Fruit fly (Drosophila melanogaster): Measurements from ENCODE around the gene CG42233.

The CG42233 gene

DNA sequence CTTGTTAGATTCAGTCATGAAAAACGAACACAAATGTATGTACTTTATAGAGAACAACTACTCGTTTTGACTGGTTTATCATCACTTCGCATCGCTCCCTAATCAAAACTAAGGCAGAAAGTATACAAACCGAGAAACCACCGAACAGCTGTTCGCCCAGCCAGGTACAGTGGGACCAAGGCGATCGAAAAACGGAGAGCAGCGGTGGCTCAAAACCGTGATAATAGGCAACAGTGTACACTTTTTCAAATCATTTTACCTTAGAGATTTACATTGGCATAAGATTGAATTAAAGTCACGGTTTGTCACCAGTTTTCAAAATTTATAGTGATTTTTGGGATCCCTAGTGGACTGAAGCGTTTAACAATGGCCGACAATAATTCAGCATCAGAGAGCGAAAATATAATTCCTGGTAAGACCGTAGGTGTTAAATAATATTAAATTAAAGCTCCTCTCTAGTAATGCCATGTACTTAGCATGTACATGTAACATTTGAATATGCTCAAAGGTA is at the start of gene CG42233, which contains the start of gene CG1971:
CG42233 (minus strand) TSS at position 51 of the 511 bp plus-strand sequence.
CG1971 (plus strand) TSS at position 241 of the 511 bp plus-strand sequence.
- TF ChIP-seq Myc (optimal IDR thresholded peaks at IDR 0.05) = no peak
- TF ChIP-seq h (optimal IDR thresholded peaks at IDR 0.05) = no peak
- TF ChIP-seq insv (optimal IDR thresholded peaks at IDR 0.05) = no peak
- TF ChIP-seq psq (optimal IDR thresholded peaks at IDR 0.05) = no peak
- TF ChIP-seq Sin3A (optimal IDR thresholded peaks at IDR 0.05) = no peak
- no peak for TF ChIP-seq ttk (optimal IDR thresholded peaks at IDR 0.05)

DNA sequence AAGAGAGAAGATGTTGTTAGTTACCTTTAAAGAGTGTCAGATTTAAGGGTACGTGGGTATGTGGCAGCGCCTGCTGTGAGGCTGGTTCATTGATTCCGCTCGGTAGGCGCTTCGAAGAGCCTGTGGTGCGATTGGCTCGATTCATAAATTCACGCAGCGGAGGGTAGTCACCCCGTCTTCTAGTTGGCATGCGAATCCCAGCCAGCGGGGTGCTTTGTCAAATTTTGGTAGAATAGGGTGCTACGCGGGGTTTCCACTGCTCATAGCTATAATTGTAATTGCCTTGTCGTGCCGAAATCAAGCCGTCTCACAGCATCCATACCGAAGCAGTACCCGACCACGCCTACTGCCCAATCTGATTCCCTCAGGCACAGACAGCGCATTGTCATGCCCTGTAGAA is 47.1 kb upstream of the CG42233 start:
- TF ChIP-seq h (optimal IDR thresholded peaks at IDR 0.05) (no peak), insv (optimal IDR thresholded peaks at IDR 0.05) (no peak), Myc (optimal IDR thresholded peaks at IDR 0.05) (no peak), psq (optimal IDR thresholded peaks at IDR 0.05) (no peak), Sin3A (optimal IDR thresholded peaks at IDR 0.05) (no peak), ttk (optimal IDR thresholded peaks at IDR 0.05) (no peak)

DNA sequence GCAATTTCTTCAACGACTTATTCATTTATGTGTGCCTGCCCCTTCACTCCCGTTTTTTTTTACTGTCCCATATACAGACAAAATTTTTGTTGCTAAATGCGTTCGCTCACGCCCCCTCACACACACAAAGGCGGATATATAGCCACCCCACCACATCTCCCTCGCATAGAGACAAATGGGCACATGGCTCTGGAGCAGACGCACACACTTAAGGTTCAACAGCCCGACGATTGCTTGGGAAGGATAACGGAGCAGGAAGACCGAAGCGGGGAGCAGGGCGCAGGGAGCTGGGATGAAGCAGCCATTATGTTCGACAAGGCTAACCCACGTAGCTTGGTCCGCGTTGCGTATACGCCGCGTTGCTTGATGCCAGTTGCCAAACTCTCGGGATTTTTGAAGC is 21.3 kb upstream of the CG42233 start:
- no peak for TF ChIP-seq Myc (optimal IDR thresholded peaks at IDR 0.05)
- TF ChIP-seq Sin3A (optimal IDR thresholded peaks at IDR 0.05) = no peak

DNA sequence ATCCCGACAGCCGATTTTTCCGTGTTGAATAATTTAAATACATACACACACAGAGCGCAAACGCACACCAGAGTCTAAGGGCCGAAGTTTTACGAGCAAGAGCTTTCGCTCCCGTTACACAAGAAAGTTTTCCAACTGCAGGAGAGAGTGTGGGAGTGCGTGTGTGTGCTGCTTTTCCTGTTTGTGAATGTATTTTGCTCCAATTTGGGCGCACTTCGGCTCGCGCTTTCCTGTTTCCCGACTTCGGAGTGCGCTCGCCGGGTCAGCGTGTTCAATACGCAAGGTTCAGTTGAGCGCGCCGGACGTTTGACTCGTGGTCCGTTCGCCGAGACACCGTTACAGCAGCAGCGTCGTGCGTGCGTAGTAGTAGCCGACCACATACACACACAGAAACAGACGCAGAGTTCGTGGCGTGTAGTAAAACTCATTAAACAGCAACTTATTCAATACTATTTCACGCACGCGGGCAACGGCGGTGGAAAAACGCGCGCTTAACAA is 20.5 kb upstream of the CG42233 start:
- TF ChIP-seq psq (optimal IDR thresholded peaks at IDR 0.05) = no peak
- no peak for TF ChIP-seq Sin3A (optimal IDR thresholded peaks at IDR 0.05)
- TF ChIP-seq insv (optimal IDR thresholded peaks at IDR 0.05) = no peak
- TF ChIP-seq Myc (optimal IDR thresholded peaks at IDR 0.05) = no peak
- TF ChIP-seq ttk (optimal IDR thresholded peaks at IDR 0.05) = no peak
- no peak for TF ChIP-seq h (optimal IDR thresholded peaks at IDR 0.05)

DNA sequence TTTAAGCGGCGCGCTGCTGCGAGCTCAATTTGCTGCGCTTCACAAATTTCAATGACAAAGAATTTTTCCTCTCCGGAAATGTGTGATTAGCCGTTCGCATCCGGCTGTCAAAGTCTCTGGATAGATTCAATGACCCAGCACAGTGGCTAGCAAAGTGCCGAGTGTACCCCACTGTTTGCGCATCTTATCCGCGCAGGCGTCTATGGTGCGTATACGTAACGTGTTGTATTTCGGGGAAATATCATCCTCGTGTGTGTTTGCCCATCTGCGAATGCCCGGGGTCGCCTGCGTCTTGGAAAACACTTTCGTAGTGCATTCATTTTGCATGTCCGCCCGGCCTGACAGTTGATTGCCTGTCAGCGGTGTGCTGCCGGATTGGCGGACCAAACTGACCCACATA is 19.1 kb upstream of the CG42233 start:
- TF ChIP-seq h (optimal IDR thresholded peaks at IDR 0.05) = no peak
- no peak for TF ChIP-seq Myc (optimal IDR thresholded peaks at IDR 0.05)
- TF ChIP-seq ttk (optimal IDR thresholded peaks at IDR 0.05) = no peak
- no peak for TF ChIP-seq Sin3A (optimal IDR thresholded peaks at IDR 0.05)
- no peak for TF ChIP-seq insv (optimal IDR thresholded peaks at IDR 0.05)
- no peak for TF ChIP-seq psq (optimal IDR thresholded peaks at IDR 0.05)

DNA sequence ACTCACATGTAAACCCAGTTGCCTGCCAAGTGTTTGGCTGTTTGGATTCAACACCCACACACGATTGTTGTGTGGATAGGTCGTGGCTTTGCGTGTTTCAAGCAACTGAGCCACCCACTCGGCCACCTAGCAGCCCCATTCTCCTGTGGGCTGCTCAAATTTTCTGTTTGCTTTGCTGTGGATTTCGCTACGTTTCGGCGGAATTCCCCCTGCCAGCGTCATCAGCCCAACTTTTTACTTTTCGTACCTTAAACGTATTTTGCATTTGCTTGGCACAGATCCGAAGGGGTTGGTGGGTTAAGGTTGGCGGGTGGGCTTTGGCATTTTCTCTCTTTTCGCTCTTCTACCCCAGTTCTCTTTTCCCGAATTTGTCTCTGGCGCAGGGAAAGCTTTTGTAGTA is 17.4 kb upstream of the CG42233 start:
- TF ChIP-seq h (optimal IDR thresholded peaks at IDR 0.05) (no peak), ttk (optimal IDR thresholded peaks at IDR 0.05) (no peak), psq (optimal IDR thresholded peaks at IDR 0.05) (no peak), Myc (optimal IDR thresholded peaks at IDR 0.05) (no peak), Sin3A (optimal IDR thresholded peaks at IDR 0.05) (no peak), insv (optimal IDR thresholded peaks at IDR 0.05) (no peak)

DNA sequence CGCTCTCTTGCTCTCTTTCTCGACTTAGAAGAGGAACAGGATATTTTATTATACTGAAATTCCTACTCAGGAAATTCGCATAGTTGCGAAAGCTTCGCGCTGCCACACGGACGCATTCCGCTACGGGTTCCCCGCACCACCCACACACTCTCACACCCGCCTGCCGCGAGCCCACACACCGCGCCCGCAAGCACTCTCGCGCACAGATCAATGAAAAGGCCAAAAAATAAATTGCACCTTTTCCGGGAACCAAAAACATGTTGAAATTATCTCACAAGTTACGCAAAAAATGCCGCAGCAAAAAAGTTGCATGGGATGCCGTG is 7.9 kb upstream of the CG42233 start:
- TF ChIP-seq insv (optimal IDR thresholded peaks at IDR 0.05) (no peak), ttk (optimal IDR thresholded peaks at IDR 0.05) (no peak), h (optimal IDR thresholded peaks at IDR 0.05) (no peak), psq (optimal IDR thresholded peaks at IDR 0.05) (no peak), Myc (optimal IDR thresholded peaks at IDR 0.05) (no peak), Sin3A (optimal IDR thresholded peaks at IDR 0.05) (no peak)

DNA sequence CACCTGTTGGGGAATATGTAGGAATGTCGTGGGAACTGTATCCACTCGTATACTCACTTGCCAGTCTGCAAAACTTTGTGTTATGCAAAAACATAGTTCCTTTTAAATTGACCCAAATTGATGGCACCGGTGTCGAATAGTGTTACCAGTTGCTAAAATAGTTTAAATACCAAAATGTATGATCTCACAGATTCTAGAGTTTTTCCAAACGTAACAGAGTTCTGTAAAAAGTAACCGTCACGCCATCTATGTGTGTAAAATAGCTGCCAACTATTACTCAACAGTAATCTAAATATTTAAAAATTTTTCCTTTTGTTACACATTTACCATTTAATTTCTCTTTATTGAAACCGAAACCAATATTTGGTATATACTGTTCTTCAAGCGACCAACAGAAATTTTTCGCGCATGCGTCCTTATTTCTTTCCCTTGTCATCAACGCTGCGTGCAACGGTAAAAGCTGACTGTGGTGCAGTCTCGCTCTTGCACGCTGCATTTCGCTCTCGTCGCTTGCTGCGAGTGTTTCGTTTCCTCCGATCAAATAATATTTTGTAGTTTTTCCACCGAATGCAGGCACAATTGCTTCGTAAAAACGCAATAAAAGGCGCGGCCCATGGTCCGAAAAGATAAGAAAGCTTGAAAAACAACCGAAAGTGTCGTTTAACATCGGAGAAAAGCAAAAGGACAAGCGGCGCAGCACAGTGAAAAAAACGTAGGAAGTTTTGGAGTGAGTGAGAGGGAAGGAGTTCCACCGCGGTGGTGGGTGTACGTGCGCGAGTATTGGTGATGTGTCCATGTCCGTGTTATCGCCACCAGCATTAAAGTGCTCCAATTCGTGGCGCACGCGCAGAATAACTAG is 7.3 kb upstream of the CG42233 start, which contains the start of the genes FeCH and RhoGAP100F:
FeCH (minus strand) TSS at position 180 of the 859 bp plus-strand sequence.
RhoGAP100F (plus strand) TSS at position 493 of the 859 bp plus-strand sequence.
- TF ChIP-seq Myc (optimal IDR thresholded peaks at IDR 0.05) (no peak), insv (optimal IDR thresholded peaks at IDR 0.05) (no peak), ttk (optimal IDR thresholded peaks at IDR 0.05) (no peak), h (optimal IDR thresholded peaks at IDR 0.05) (no peak), psq (optimal IDR thresholded peaks at IDR 0.05) (no peak), Sin3A (optimal IDR thresholded peaks at IDR 0.05) (no peak)

DNA sequence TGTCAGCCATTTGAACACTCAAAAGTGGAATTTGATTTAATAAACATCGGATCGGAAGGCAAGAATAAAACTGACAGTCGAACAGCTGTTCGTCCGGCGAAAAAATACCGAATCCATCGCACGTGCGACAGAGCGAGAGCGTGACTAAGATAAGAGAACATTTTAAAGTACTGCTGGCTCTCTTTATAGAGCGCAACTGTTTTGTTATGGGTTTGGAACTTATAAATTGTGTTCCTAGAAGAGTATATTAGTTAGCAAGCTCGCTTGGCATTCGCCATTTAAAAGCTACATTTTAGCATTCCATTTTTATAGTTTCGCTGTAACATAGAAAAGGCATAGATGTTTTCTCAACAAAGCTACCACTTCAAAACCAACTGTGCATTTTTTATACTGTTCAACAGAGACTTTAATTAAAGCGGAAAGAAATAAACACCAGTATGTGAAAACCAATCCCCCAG is 5.0 kb upstream of the CG42233 start, which contains the start of gene Rift:
Rift (minus strand) TSS at position 114 of the 458 bp plus-strand sequence.
- TF ChIP-seq insv (optimal IDR thresholded peaks at IDR 0.05) (no peak), h (optimal IDR thresholded peaks at IDR 0.05) (no peak), Sin3A (optimal IDR thresholded peaks at IDR 0.05) (no peak), Myc (optimal IDR thresholded peaks at IDR 0.05) (no peak), psq (optimal IDR thresholded peaks at IDR 0.05) (no peak), ttk (optimal IDR thresholded peaks at IDR 0.05) (no peak)

DNA sequence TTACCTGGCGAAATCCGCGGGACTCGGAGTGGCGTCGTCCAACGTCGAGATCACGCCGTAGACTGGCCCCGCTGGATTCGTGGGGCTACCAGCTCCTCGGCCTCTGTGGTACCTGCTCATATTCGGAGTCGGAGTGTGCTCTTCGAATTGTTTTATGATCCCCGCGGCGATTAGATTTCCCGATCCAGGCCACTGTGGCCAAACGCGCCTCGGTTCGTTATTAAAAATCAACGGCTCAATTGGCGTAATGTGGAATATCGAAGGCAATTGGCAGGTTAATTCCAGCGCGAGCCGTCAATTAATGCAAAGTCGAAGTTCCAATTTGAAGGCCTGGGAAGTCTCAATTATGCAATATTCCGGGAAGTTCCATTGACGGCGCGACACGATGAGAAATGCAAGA is 4.5 kb upstream of the CG42233 start:
- TF ChIP-seq insv (optimal IDR thresholded peaks at IDR 0.05) (no peak), h (optimal IDR thresholded peaks at IDR 0.05) (no peak), ttk (optimal IDR thresholded peaks at IDR 0.05) (no peak), psq (optimal IDR thresholded peaks at IDR 0.05) (no peak), Myc (optimal IDR thresholded peaks at IDR 0.05) (no peak), Sin3A (optimal IDR thresholded peaks at IDR 0.05) (no peak)

DNA sequence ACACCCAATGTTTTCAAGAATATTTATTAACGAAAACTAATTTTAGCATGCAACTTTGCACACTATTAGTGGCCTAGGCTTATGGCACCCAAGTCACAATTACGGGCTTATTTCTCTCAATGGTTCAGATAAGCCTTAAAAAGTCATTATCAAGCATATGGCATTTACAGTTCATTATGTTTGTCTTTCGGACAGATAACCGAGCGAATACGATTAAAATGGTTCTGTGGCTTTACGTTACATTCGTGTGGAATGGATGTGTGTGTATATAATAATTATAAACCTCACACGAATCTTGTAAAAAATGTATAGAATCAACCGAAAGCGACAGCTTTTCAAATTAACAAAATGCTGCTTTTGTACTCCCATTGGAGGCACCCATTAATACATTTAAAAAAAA is 3.5 kb upstream of the CG42233 start:
- TF ChIP-seq Myc (optimal IDR thresholded peaks at IDR 0.05) (no peak), insv (optimal IDR thresholded peaks at IDR 0.05) (no peak), ttk (optimal IDR thresholded peaks at IDR 0.05) (no peak)

DNA sequence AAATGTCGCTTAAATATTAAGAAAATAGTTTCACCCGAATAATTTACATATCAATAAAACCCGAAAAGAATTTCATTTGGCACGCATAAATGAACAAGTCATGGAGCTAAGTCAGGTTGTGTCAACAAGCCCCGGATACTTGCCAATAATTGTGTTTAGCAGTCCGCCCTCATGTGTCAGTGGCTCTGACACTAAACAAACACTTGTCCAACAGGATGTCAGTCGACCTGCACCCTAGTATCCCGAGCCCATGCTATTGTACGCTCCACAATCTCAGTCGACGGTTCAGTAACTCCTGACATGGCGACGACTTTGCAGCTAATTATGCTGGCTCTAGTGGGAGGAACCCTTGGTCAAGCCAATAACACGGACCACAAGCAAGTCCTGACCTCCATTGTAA is 4.4 kb downstream of the CG42233 start, which contains the start of gene Ir100a:
Ir100a (plus strand) TSS at position 301 of the 400 bp plus-strand sequence.
- TF ChIP-seq Sin3A (optimal IDR thresholded peaks at IDR 0.05) = no peak
- TF ChIP-seq insv (optimal IDR thresholded peaks at IDR 0.05) = no peak
- TF ChIP-seq h (optimal IDR thresholded peaks at IDR 0.05) = no peak
- no peak for TF ChIP-seq Myc (optimal IDR thresholded peaks at IDR 0.05)
- TF ChIP-seq ttk (optimal IDR thresholded peaks at IDR 0.05) = no peak
- no peak for TF ChIP-seq psq (optimal IDR thresholded peaks at IDR 0.05)

All from Kc167 (cell line).